Worm (Caenorhabditis elegans) whole organism, L3 larva: ENCODE data around the gene C10G8.8.

Experiments used
- jun-1 ChIP-seq: fragments of 150-350 bp; optimal IDR thresholded peaks from 2 replicates; lab custom pipeline; 2014; ENCODE audit warnings: missing biosample characterization, missing genetic modification reagents, missing genetic modification characterization
- unc-62 ChIP-seq: fragments of 150-350 bp; sonication (generic microtip); optimal IDR thresholded peaks from 4 replicates; lab custom pipeline; 2014; ENCODE audit warnings: missing biosample characterization, missing genetic modification reagents, missing genetic modification characterization

DNA sequence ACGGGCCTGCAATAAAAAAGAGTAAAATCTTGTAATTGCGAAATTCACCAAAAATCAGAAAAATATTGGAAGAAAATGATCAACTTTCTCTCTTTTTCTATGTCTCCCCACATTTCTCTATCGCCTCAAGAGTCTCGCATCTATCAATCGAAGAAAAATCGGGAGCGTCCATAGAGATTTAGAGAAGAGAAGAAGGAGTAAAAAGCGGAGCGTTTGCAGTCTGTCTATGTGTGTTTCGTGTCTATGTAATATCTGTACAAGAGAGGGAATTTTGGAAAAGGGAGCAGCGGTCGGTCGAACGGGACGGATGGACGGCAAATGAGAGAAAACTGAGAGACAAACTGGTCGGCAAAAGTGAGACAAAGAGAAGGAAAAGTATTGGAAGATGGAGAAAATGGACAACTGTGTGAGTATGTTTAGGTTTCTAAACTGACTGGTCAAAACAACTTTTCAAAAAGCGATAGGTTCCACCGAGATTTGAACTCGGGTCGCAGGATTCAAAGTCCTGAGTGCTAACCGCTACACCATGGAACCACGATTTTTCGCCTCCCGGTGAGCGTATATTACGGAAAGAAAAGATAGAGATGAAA, 1.6 kb upstream of the C10G8.8 start:
- TF ChIP-seq unc-62 (no peak), jun-1 (tag; lab: Kevin White, UChicago) (no peak)
